Fruit fly (Drosophila melanogaster) whole organism, embryonic: Measurements from ENCODE around the gene Dnaaf4.

ENCODE experiments used
- ATbp ChIP-seq: fragments of 200-800 bp; sonication (Bioruptor generic); optimal IDR thresholded peaks from 2 replicates; lab custom pipeline; 2017; ENCODE audit warnings: missing biosample characterization, mild to moderate bottlenecking, missing genetic modification characterization, missing genetic modification reagents
- Ada2b ChIP-seq: fragments of 200-800 bp; sonication (Bioruptor generic); IDR thresholded peaks from 2 replicates; pipeline ENCODE4 v1.3.6; 2022; ENCODE audit warnings: missing biosample characterization, missing genetic modification characterization
- Blimp-1 ChIP-seq: fragments of 200-800 bp; sonication (Bioruptor generic); optimal IDR thresholded peaks from 3 replicates; lab custom pipeline; 2018; ENCODE audit warnings: missing biosample characterization, missing genetic modification characterization, mild to moderate bottlenecking, moderate library complexity, missing genetic modification reagents
- CG10959 ChIP-seq: fragments of 200-800 bp; sonication (Bioruptor generic); IDR thresholded peaks from 2 replicates; pipeline ENCODE4 v1.3.6; 2022; ENCODE audit warnings: missing biosample characterization, missing genetic modification characterization
- CG12299 ChIP-seq: fragments of 200-800 bp; sonication (Bioruptor generic); optimal IDR thresholded peaks from 2 replicates; lab custom pipeline; 2018; ENCODE audit warnings: missing biosample characterization, mild to moderate bottlenecking, missing genetic modification characterization
- CG1233 ChIP-seq: fragments of 200-800 bp; sonication (Bioruptor generic); optimal IDR thresholded peaks from 4 replicates; lab custom pipeline; 2018; ENCODE audit warnings: missing biosample characterization, mild to moderate bottlenecking, missing genetic modification characterization
- CG13287 ChIP-seq: fragments of 200-800 bp; sonication (Bioruptor generic); IDR thresholded peaks from 2 replicates; pipeline ENCODE4 v1.3.6; 2022; ENCODE audit warnings: missing biosample characterization, missing genetic modification characterization; ENCODE audit not compliant: partially characterized antibody
- CG13424 ChIP-seq: fragments of 200-800 bp; sonication (Bioruptor generic); optimal IDR thresholded peaks from 2 replicates; lab custom pipeline; 2019; ENCODE audit warnings: missing biosample characterization, mild to moderate bottlenecking, missing genetic modification characterization, moderate library complexity
- CG14860 ChIP-seq: fragments of 200-800 bp; sonication (Bioruptor generic); IDR thresholded peaks from 3 replicates; pipeline ENCODE4 v1.3.6; 2022; ENCODE audit warnings: missing biosample characterization, missing genetic modification characterization; ENCODE audit not compliant: partially characterized antibody
- CG15011 ChIP-seq: fragments of 200-800 bp; sonication (Bioruptor generic); optimal IDR thresholded peaks from 3 replicates; lab custom pipeline; 2018; ENCODE audit warnings: missing biosample characterization, mild to moderate bottlenecking, missing genetic modification characterization
- CG1603 ChIP-seq: fragments of 200-800 bp; sonication (Bioruptor generic); optimal IDR thresholded peaks from 2 replicates; lab custom pipeline; 2019; ENCODE audit warnings: missing biosample characterization, mild to moderate bottlenecking, missing genetic modification characterization, moderate library complexity
- CG16813 ChIP-seq: fragments of 200-800 bp; sonication (Bioruptor generic); IDR thresholded peaks from 3 replicates; pipeline ENCODE4 v1.3.6; 2022; ENCODE audit warnings: missing biosample characterization, missing genetic modification characterization; ENCODE audit not compliant: partially characterized antibody
- CG17186 ChIP-seq: fragments of 200-800 bp; sonication (Bioruptor generic); optimal IDR thresholded peaks from 3 replicates; lab custom pipeline; 2017; ENCODE audit warnings: missing biosample characterization, missing genetic modification reagents, missing genetic modification characterization
- CG17361 ChIP-seq: fragments of 200-800 bp; sonication (Bioruptor generic); IDR thresholded peaks from 3 replicates; pipeline ENCODE4 v1.3.6; 2022; ENCODE audit warnings: missing biosample characterization, missing genetic modification characterization
- CG17568 ChIP-seq: fragments of 200-800 bp; sonication (Bioruptor generic); optimal IDR thresholded peaks from 2 replicates; lab custom pipeline; 2018; ENCODE audit warnings: missing biosample characterization, mild to moderate bottlenecking, missing genetic modification characterization, moderate library complexity
- CG17829 ChIP-seq: fragments of 200-800 bp; optimal IDR thresholded peaks from 2 replicates; lab custom pipeline; 2019; ENCODE audit warnings: missing biosample characterization, mild to moderate bottlenecking, missing genetic modification characterization, moderate library complexity
- CG1832 ChIP-seq: fragments of 200-800 bp; sonication (Bioruptor generic); optimal IDR thresholded peaks from 2 replicates; lab custom pipeline; 2017; ENCODE audit warnings: missing biosample characterization, mild to moderate bottlenecking, missing genetic modification characterization, inconsistent platforms
- CG18599 ChIP-seq: fragments of 200-800 bp; sonication (Bioruptor generic); optimal IDR thresholded peaks from 3 replicates; lab custom pipeline; 2017; ENCODE audit warnings: missing biosample characterization, missing genetic modification characterization, mild to moderate bottlenecking, moderate library complexity, missing genetic modification reagents
- CG2889 ChIP-seq: fragments of 200-800 bp; sonication (Bioruptor generic); IDR thresholded peaks from 3 replicates; pipeline ENCODE4 v1.3.6; 2022; ENCODE audit warnings: missing biosample characterization, missing genetic modification characterization
- CG3838 ChIP-seq: fragments of 200-800 bp; sonication (Bioruptor generic); optimal IDR thresholded peaks from 3 replicates; lab custom pipeline; 2016; ENCODE audit warnings: missing biosample characterization, missing genetic modification characterization
- CG5245 ChIP-seq: fragments of 200-800 bp; sonication (Bioruptor generic); optimal IDR thresholded peaks from 3 replicates; lab custom pipeline; 2016; ENCODE audit warnings: missing biosample characterization, missing genetic modification characterization
- CG9437 ChIP-seq: fragments of 200-800 bp; sonication (Bioruptor generic); optimal IDR thresholded peaks from 2 replicates; lab custom pipeline; 2018; ENCODE audit warnings: missing biosample characterization, mild to moderate bottlenecking, missing genetic modification characterization
- CkIIα-i1 ChIP-seq: fragments of 200-800 bp; sonication (Bioruptor generic); IDR thresholded peaks from 2 replicates; pipeline ENCODE4 v1.3.6; 2022; ENCODE audit warnings: missing biosample characterization, missing genetic modification characterization
- D19B ChIP-seq: fragments of 200-800 bp; sonication (Bioruptor generic); optimal IDR thresholded peaks from 2 replicates; lab custom pipeline; 2017; ENCODE audit warnings: missing biosample characterization, mild to moderate bottlenecking, missing genetic modification characterization
- H15 ChIP-seq: fragments of 200-800 bp; sonication (Bioruptor generic); IDR thresholded peaks from 3 replicates; pipeline ENCODE4 v1.3.6; 2022; ENCODE audit warnings: missing biosample characterization, missing genetic modification characterization
- Lpt ChIP-seq: fragments of >200 bp; optimal IDR thresholded peaks from 2 replicates; lab custom pipeline; 2018; ENCODE audit warnings: missing biosample characterization, missing genetic modification characterization
- PHDP ChIP-seq: fragments of 200-800 bp; sonication (Bioruptor generic); optimal IDR thresholded peaks from 3 replicates; lab custom pipeline; 2018; ENCODE audit warnings: missing biosample characterization, mild to moderate bottlenecking, missing genetic modification characterization, moderate library complexity
- Sox100B ChIP-seq: fragments of 200-800 bp; sonication (Bioruptor generic); optimal IDR thresholded peaks from 3 replicates; lab custom pipeline; 2018; ENCODE audit warnings: missing biosample characterization, mild to moderate bottlenecking, missing genetic modification characterization
- Sry-δ ChIP-seq: fragments of 200-800 bp; sonication (Bioruptor generic); optimal IDR thresholded peaks from 2 replicates; lab custom pipeline; 2016; ENCODE audit warnings: missing biosample characterization, missing genetic modification characterization
- btn ChIP-seq: fragments of 200-800 bp; sonication (Bioruptor generic); optimal IDR thresholded peaks from 2 replicates; lab custom pipeline; 2016; ENCODE audit warnings: missing biosample characterization, missing genetic modification characterization
- cg ChIP-seq: fragments of 200-800 bp; sonication (Bioruptor generic); optimal IDR thresholded peaks from 3 replicates; lab custom pipeline; 2019; ENCODE audit warnings: missing biosample characterization, mild to moderate bottlenecking, missing genetic modification characterization, moderate library complexity
- crp ChIP-seq, 2 experiments: fragments of 200-800 bp; sonication (Bioruptor generic); optimal IDR thresholded peaks; 2 replicates in 1 of 2; 3 replicates in 1 of 2; lab custom pipeline; 2017; ENCODE audit warnings: missing biosample characterization in 2 of 2, missing genetic modification characterization in 2 of 2, mild to moderate bottlenecking in 1 of 2, moderate library complexity in 1 of 2
- dmrt11E ChIP-seq: fragments of 200-800 bp; sonication (Bioruptor generic); optimal IDR thresholded peaks from 3 replicates; lab custom pipeline; 2018; ENCODE audit warnings: missing biosample characterization, mild to moderate bottlenecking, missing genetic modification characterization, moderate library complexity
- dysf ChIP-seq: fragments of 200-800 bp; sonication (Bioruptor generic); IDR thresholded peaks from 3 replicates; pipeline ENCODE4 v1.3.6; 2022; ENCODE audit warnings: missing biosample characterization, missing genetic modification characterization
- fd64A ChIP-seq: fragments of 200-800 bp; sonication (Bioruptor generic); optimal IDR thresholded peaks from 3 replicates; lab custom pipeline; 2018; ENCODE audit warnings: missing biosample characterization, mild to moderate bottlenecking, missing genetic modification characterization
- gcm2 ChIP-seq: fragments of 200-800 bp; sonication (Bioruptor generic); optimal IDR thresholded peaks from 2 replicates; lab custom pipeline; 2016; ENCODE audit warnings: missing biosample characterization, missing genetic modification characterization
- inv ChIP-seq: fragments of 200-800 bp; sonication (Bioruptor generic); IDR thresholded peaks from 2 replicates; pipeline ENCODE4 v1.3.6; 2022; ENCODE audit warnings: missing biosample characterization, missing genetic modification characterization; ENCODE audit not compliant: partially characterized antibody
- ken ChIP-seq: fragments of 200-800 bp; sonication (Bioruptor generic); IDR thresholded peaks from 3 replicates; pipeline ENCODE4 v1.3.6; 2022; ENCODE audit warnings: missing biosample characterization, missing genetic modification characterization
- mld ChIP-seq: fragments of 200-800 bp; sonication (Bioruptor generic); IDR thresholded peaks from 3 replicates; pipeline ENCODE4 v1.3.6; 2022; ENCODE audit warnings: missing biosample characterization, missing genetic modification characterization; ENCODE audit not compliant: partially characterized antibody
- nerfin-2 ChIP-seq: fragments of 200-800 bp; sonication (Bioruptor generic); IDR thresholded peaks from 2 replicates; pipeline ENCODE4 v1.3.6; 2022; ENCODE audit warnings: missing biosample characterization, missing genetic modification characterization; ENCODE audit not compliant: partially characterized antibody
- org-1 ChIP-seq: fragments of 200-800 bp; sonication (Bioruptor generic); optimal IDR thresholded peaks from 2 replicates; lab custom pipeline; 2017; ENCODE audit warnings: missing biosample characterization, missing genetic modification characterization
- pita ChIP-seq: fragments of 200-800 bp; sonication (Bioruptor generic); optimal IDR thresholded peaks from 2 replicates; lab custom pipeline; 2017; ENCODE audit warnings: missing biosample characterization, mild to moderate bottlenecking, missing genetic modification characterization
- pros ChIP-seq: fragments of 200-800 bp; sonication (Bioruptor generic); optimal IDR thresholded peaks from 3 replicates; lab custom pipeline; 2019; ENCODE audit warnings: missing biosample characterization, mild to moderate bottlenecking, missing genetic modification characterization, moderate library complexity
- slou ChIP-seq: fragments of 200-800 bp; sonication (Bioruptor generic); optimal IDR thresholded peaks from 3 replicates; lab custom pipeline; 2016; ENCODE audit warnings: missing biosample characterization, missing genetic modification characterization
- sna ChIP-seq: fragments of 200-800 bp; sonication (Bioruptor generic); IDR thresholded peaks from 2 replicates; pipeline ENCODE4 v1.3.6; 2022; ENCODE audit warnings: missing biosample characterization, missing genetic modification characterization; ENCODE audit not compliant: partially characterized antibody
- trem ChIP-seq: fragments of 200-800 bp; optimal IDR thresholded peaks from 3 replicates; lab custom pipeline; 2019; ENCODE audit warnings: missing biosample characterization, mild to moderate bottlenecking, missing genetic modification characterization, moderate library complexity
- vvl ChIP-seq: fragments of 200-800 bp; sonication (Bioruptor generic); IDR thresholded peaks from 2 replicates; pipeline ENCODE4 v1.3.6; 2022; ENCODE audit warnings: missing biosample characterization, missing genetic modification characterization
- zf30C ChIP-seq: fragments of 200-800 bp; sonication (Bioruptor generic); optimal IDR thresholded peaks from 3 replicates; lab custom pipeline; 2018; ENCODE audit warnings: missing biosample characterization, mild to moderate bottlenecking, missing genetic modification characterization

Dnaaf4 gene

DNA sequence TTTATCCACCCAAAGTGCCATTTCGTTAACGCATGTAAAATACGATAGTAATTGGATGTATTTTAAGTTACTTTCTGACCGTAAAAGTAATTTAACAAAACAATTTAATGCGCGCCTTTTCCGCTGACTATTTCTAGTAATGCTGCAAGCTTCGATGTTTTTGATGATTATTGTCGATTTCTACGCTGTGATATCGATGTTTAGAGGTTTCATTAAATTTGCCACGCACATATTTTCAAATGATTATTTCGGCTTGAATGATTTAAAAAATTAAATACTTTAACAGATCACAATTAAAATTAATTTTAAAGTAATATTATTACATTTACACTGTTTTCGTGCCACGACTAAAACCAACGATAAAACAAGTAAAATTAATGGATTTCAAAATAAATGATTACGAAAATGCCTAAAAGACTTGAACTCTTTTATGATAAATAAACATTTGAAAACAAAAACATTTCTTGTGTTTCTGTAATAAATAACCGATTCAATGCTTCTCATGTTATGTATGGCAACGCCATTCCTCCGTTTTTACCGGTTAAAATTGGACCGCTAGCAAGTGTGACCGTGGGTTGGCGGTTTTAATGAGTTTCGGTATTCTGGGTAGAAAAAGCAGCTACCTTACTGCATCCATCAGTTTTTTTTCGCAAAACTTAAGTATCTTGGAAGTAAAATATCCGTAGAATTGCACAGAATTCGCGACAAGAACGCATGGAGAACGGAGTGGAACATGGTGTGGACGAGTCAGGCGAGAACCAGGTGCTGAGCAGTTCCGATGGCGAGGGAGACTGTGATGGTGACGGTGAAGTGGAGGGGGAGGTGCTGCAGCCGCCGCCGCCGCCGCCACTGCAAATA is 8.9 kb upstream of the Dnaaf4 start, which contains the start of the genes RfC38 and CG4751 (continued):
- TF ChIP-seq cg (GFP tag; lab: Kevin White, UChicago) (no peak), crp (GFP tag; optimal IDR thresholded peaks at IDR 0.05; lab: Kevin White, UChicago) (no peak), CG15011 (no peak), CkIIα-i1 (no peak; the same call in 1 of the 2 replicates), trem (tag; lab: Kevin White, UChicago) (peak; percentile 67), org-1 (no peak), Sox100B (no peak), mld (GFP tag; lab: Robert Waterston, UW) (no peak), CG10959 (GFP tag; lab: Robert Waterston, UW) (no peak), dmrt11E (tag; lab: Kevin White, UChicago) (peak; percentile 12), gcm2 (GFP tag; lab: Kevin White, UChicago) (no peak), pros (GFP tag; lab: Kevin White, UChicago) (no peak), CG9437 (GFP tag; lab: Kevin White, UChicago) (no peak), CG17361 (GFP tag; lab: Robert Waterston, UW) (no peak), CG17568 (GFP tag; lab: Kevin White, UChicago) (no peak), Blimp-1 (no peak), fd64A (GFP tag; lab: Kevin White, UChicago) (no peak), Lpt (no peak), PHDP (tag; lab: Kevin White, UChicago) (no peak), Ada2b (GFP tag; lab: Robert Waterston, UW) (no peak), CG1603 (tag; lab: Kevin White, UChicago) (no peak), vvl (GFP tag; lab: Robert Waterston, UW) (no peak), D19B (GFP tag; lab: Kevin White, UChicago) (no peak), ken (GFP tag; lab: Robert Waterston, UW) (no peak), pita (GFP tag; lab: Kevin White, UChicago) (no peak), ATbp (GFP tag; lab: Kevin White, UChicago) (no peak), inv (GFP tag; lab: Robert Waterston, UW) (peak; percentile 50; the same call in 1 of the 2 replicates), zf30C (GFP tag; lab: Kevin White, UChicago) (no peak), H15 (GFP tag; lab: Robert Waterston, UW) (no peak), CG16813 (peak; percentile 63), CG1233 (no peak), Sry-δ (GFP tag; lab: Kevin White, UChicago) (peak; percentile 48), CG17829 (tag; lab: Kevin White, UChicago) (peak; percentile 47), CG3838 (GFP tag; lab: Kevin White, UChicago) (no peak), CG13424 (tag; lab: Kevin White, UChicago) (no peak), slou (no peak), sna (GFP tag; lab: Robert Waterston, UW) (peak; percentile 36; the same call in 1 of the 2 replicates), nerfin-2 (GFP tag; lab: Robert Waterston, UW) (peak; percentile 44; the same call in 1 of the 2 replicates), CG17186 (peak; percentile 31), CG12299 (no peak), btn (GFP tag; lab: Kevin White, UChicago) (no peak), CG14860 (peak; percentile 61; the same call in 2 of the 3 replicates), CG1832 (no peak), dysf (GFP tag; lab: Robert Waterston, UW) (no peak), CG2889 (GFP tag; lab: Robert Waterston, UW) (no peak), CG18599 (GFP tag; lab: Kevin White, UChicago) (no peak), CG13287 (GFP tag; lab: Robert Waterston, UW) (peak; percentile 76), CG5245 (GFP tag; lab: Kevin White, UChicago) (no peak)
